Fruit fly (Drosophila melanogaster) whole organism, embryonic: ENCODE results near the gene CG42542.
A peak's percentile ranks its signal among the peaks of the same experiment; 100 is the strongest.

ENCODE experiments used
- Asciz ChIP-seq: fragments of 200-800 bp; sonication (Bioruptor generic); optimal IDR thresholded peaks from 2 replicates; lab custom pipeline; 2017; ENCODE audit warnings: missing biosample characterization, mild to moderate bottlenecking, missing genetic modification characterization, missing genetic modification reagents
- CG10366 ChIP-seq: fragments of 200-800 bp; sonication (Bioruptor generic); IDR thresholded peaks from 2 replicates; pipeline ENCODE4 v1.3.6; 2022; ENCODE audit warnings: missing biosample characterization, missing genetic modification characterization
- CG10565 ChIP-seq: fragments of 200-800 bp; sonication (Bioruptor generic); optimal IDR thresholded peaks from 3 replicates; lab custom pipeline; 2016; ENCODE audit warnings: missing biosample characterization, mild to moderate bottlenecking, missing genetic modification characterization
- CG10959 ChIP-seq: fragments of 200-800 bp; sonication (Bioruptor generic); IDR thresholded peaks from 2 replicates; pipeline ENCODE4 v1.3.6; 2022; ENCODE audit warnings: missing biosample characterization, missing genetic modification characterization
- CG12659 ChIP-seq: fragments of 200-800 bp; sonication (Bioruptor generic); optimal IDR thresholded peaks from 3 replicates; lab custom pipeline; 2017; ENCODE audit warnings: mild to moderate bottlenecking, missing biosample characterization, missing genetic modification reagents, missing genetic modification characterization
- CG14441 ChIP-seq: fragments of 200-800 bp; sonication (Bioruptor generic); IDR thresholded peaks from 2 replicates; pipeline ENCODE4 v1.3.6; 2022; ENCODE audit warnings: missing biosample characterization, missing genetic modification characterization
- CG15269 ChIP-seq: fragments of 200-800 bp; sonication (Bioruptor generic); optimal IDR thresholded peaks from 2 replicates; lab custom pipeline; 2018; ENCODE audit warnings: missing biosample characterization, mild to moderate bottlenecking, missing genetic modification characterization, moderate library complexity
- CG15601 ChIP-seq: fragments of 200-800 bp; sonication (Bioruptor generic); optimal IDR thresholded peaks from 3 replicates; lab custom pipeline; 2019; ENCODE audit warnings: missing biosample characterization, mild to moderate bottlenecking, missing genetic modification characterization, moderate library complexity
- CG16863 ChIP-seq: fragments of 200-800 bp; sonication (Bioruptor generic); optimal IDR thresholded peaks from 3 replicates; lab custom pipeline; 2016; ENCODE audit warnings: missing biosample characterization, missing genetic modification characterization
- CG2116 ChIP-seq: fragments of 200-800 bp; sonication (Bioruptor generic); optimal IDR thresholded peaks from 3 replicates; lab custom pipeline; 2018; ENCODE audit warnings: missing biosample characterization, mild to moderate bottlenecking, missing genetic modification characterization
- CG2875 ChIP-seq: fragments of 200-800 bp; sonication (Bioruptor generic); optimal IDR thresholded peaks from 2 replicates; lab custom pipeline; 2017; ENCODE audit warnings: missing biosample characterization, mild to moderate bottlenecking, missing genetic modification characterization, missing genetic modification reagents
- CG30020 ChIP-seq: fragments of 200-800 bp; optimal IDR thresholded peaks from 2 replicates; lab custom pipeline; 2019; ENCODE audit warnings: missing biosample characterization, mild to moderate bottlenecking, missing genetic modification characterization, moderate library complexity
- CG3407 ChIP-seq: fragments of 200-800 bp; sonication (Bioruptor generic); optimal IDR thresholded peaks from 2 replicates; lab custom pipeline; 2018; ENCODE audit warnings: missing biosample characterization, mild to moderate bottlenecking, missing genetic modification characterization
- CG3847 ChIP-seq: fragments of 200-800 bp; sonication (Bioruptor generic); IDR thresholded peaks from 2 replicates; pipeline ENCODE4 v1.3.6; 2022; ENCODE audit warnings: missing biosample characterization, missing genetic modification characterization
- CG3995 ChIP-seq: fragments of 200-800 bp; sonication (Bioruptor generic); optimal IDR thresholded peaks from 3 replicates; lab custom pipeline; 2016; ENCODE audit warnings: missing biosample characterization, missing genetic modification characterization
- CG4730 ChIP-seq: fragments of 200-800 bp; sonication (Bioruptor generic); IDR thresholded peaks from 2 replicates; pipeline ENCODE4 v1.3.6; 2022; ENCODE audit warnings: missing biosample characterization, missing genetic modification characterization
- CG4854 ChIP-seq: fragments of 200-800 bp; sonication (Bioruptor generic); optimal IDR thresholded peaks from 2 replicates; lab custom pipeline; 2016; ENCODE audit warnings: missing biosample characterization, missing genetic modification characterization, inconsistent platforms
- CG7786 ChIP-seq: fragments of 200-800 bp; sonication (Bioruptor generic); optimal IDR thresholded peaks from 2 replicates; lab custom pipeline; 2016; ENCODE audit warnings: missing biosample characterization, missing genetic modification characterization
- CG8290 ChIP-seq, 3 experiments: fragments of 200-800 bp; sonication (Bioruptor generic); optimal IDR thresholded peaks; 2 replicates each; lab custom pipeline; 2016 to 2019; ENCODE audit warnings: missing biosample characterization in 3 of 3, missing genetic modification characterization in 3 of 3, mild to moderate bottlenecking in 2 of 3, moderate library complexity in 1 of 3
- CG8478 ChIP-seq: fragments of >200 bp; optimal IDR thresholded peaks from 2 replicates; lab custom pipeline; 2018
- CG9215 ChIP-seq: fragments of 200-800 bp; sonication (Bioruptor generic); IDR thresholded peaks from 2 replicates; pipeline ENCODE4 v1.3.6; 2022; ENCODE audit warnings: missing biosample characterization, missing genetic modification characterization
- CG9727 ChIP-seq: fragments of 200-800 bp; sonication (Bioruptor generic); optimal IDR thresholded peaks from 3 replicates; lab custom pipeline; 2017; ENCODE audit warnings: missing biosample characterization, mild to moderate bottlenecking, missing genetic modification characterization
- CrebB ChIP-seq: fragments of 200-800 bp; sonication (Bioruptor generic); optimal IDR thresholded peaks from 3 replicates; lab custom pipeline; 2018; ENCODE audit warnings: missing biosample characterization, mild to moderate bottlenecking, missing genetic modification characterization
- D ChIP-seq, 2 experiments: fragments of 200-800 bp in 1 of 2; fragments of >200 bp in 1 of 2; sonication (Bioruptor generic) in 1 of 2; optimal IDR thresholded peaks; 2 replicates in 1 of 2; 3 replicates in 1 of 2; lab custom pipeline; 2017; ENCODE audit warnings: mild to moderate bottlenecking in 1 of 2, missing biosample characterization in 1 of 2, missing genetic modification characterization in 1 of 2, missing genetic modification reagents in 1 of 2
- Dad ChIP-seq: fragments of 200-800 bp; sonication (Bioruptor generic); optimal IDR thresholded peaks from 3 replicates; lab custom pipeline; 2016; ENCODE audit warnings: missing biosample characterization, missing genetic modification characterization
- Doc3 ChIP-seq: fragments of 200-800 bp; sonication (Bioruptor generic); IDR thresholded peaks from 3 replicates; pipeline ENCODE4 v1.3.6; 2022; ENCODE audit warnings: missing biosample characterization, missing genetic modification characterization; ENCODE audit not compliant: partially characterized antibody
- ERR ChIP-seq: fragments of 200-800 bp; sonication (Bioruptor generic); optimal IDR thresholded peaks from 2 replicates; lab custom pipeline; 2016; ENCODE audit warnings: missing biosample characterization, missing genetic modification characterization
- Ets65A ChIP-seq: fragments of 200-800 bp; sonication (Bioruptor generic); peaks from one replicate; lab custom pipeline; 2016; ENCODE audit warnings: missing biosample characterization, missing genetic modification characterization
- HmgZ ChIP-seq: fragments of 200-800 bp; sonication (Bioruptor generic); optimal IDR thresholded peaks from 2 replicates; lab custom pipeline; 2018; ENCODE audit warnings: missing biosample characterization, mild to moderate bottlenecking, missing genetic modification characterization
- Mrtf ChIP-seq: fragments of 200-800 bp; sonication (Bioruptor generic); IDR thresholded peaks from 3 replicates; pipeline ENCODE4 v1.3.6; 2022; ENCODE audit warnings: missing biosample characterization, missing genetic modification characterization
- Tbp ChIP-seq: fragments of >200 bp; optimal IDR thresholded peaks from 2 replicates; lab custom pipeline; 2018; ENCODE audit warnings: missing biosample characterization, missing genetic modification characterization
- Vsx1 ChIP-seq: fragments of 200-800 bp; sonication (Bioruptor generic); optimal IDR thresholded peaks from 2 replicates; lab custom pipeline; 2017; ENCODE audit warnings: missing biosample characterization, mild to moderate bottlenecking, missing genetic modification characterization, missing genetic modification reagents
- al ChIP-seq: fragments of 200-800 bp; sonication (Bioruptor generic); IDR thresholded peaks from 2 replicates; pipeline ENCODE4 v1.3.6; 2022; ENCODE audit warnings: missing biosample characterization, missing genetic modification characterization
- cas ChIP-seq: fragments of 200-800 bp; sonication (Bioruptor generic); IDR thresholded peaks from 2 replicates; pipeline ENCODE4 v1.3.6; 2022; ENCODE audit warnings: missing biosample characterization, missing genetic modification characterization
- cg ChIP-seq: fragments of 200-800 bp; sonication (Bioruptor generic); optimal IDR thresholded peaks from 3 replicates; lab custom pipeline; 2019; ENCODE audit warnings: missing biosample characterization, mild to moderate bottlenecking, missing genetic modification characterization, moderate library complexity
- ci ChIP-seq: fragments of 200-800 bp; sonication (Bioruptor generic); IDR thresholded peaks from 3 replicates; pipeline ENCODE4 v1.3.6; 2022; ENCODE audit warnings: missing biosample characterization, missing genetic modification characterization
- da ChIP-seq: fragments of 200-800 bp; sonication (Bioruptor generic); optimal IDR thresholded peaks from 2 replicates; lab custom pipeline; 2016; ENCODE audit warnings: missing biosample characterization, missing genetic modification characterization
- ewg ChIP-seq: fragments of 200-800 bp; sonication (Bioruptor generic); optimal IDR thresholded peaks from 3 replicates; lab custom pipeline; 2017; ENCODE audit warnings: mild to moderate bottlenecking, missing biosample characterization, missing genetic modification reagents, missing genetic modification characterization
- grn ChIP-seq: fragments of 200-800 bp; sonication (Bioruptor generic); optimal IDR thresholded peaks from 3 replicates; lab custom pipeline; 2017; ENCODE audit warnings: missing biosample characterization, missing genetic modification characterization
- gt ChIP-seq: fragments of 200-800 bp; sonication (Bioruptor generic); IDR thresholded peaks from 2 replicates; pipeline ENCODE4 v1.3.6; 2022; ENCODE audit warnings: missing biosample characterization, missing genetic modification characterization
- jumu ChIP-seq: fragments of 200-800 bp; sonication (Bioruptor generic); optimal IDR thresholded peaks from 3 replicates; lab custom pipeline; 2016; ENCODE audit warnings: missing biosample characterization, missing genetic modification characterization
- lilli ChIP-seq: fragments of 200-800 bp; sonication (Bioruptor generic); optimal IDR thresholded peaks from 3 replicates; lab custom pipeline; 2016; ENCODE audit warnings: missing biosample characterization, missing genetic modification characterization
- mld ChIP-seq: fragments of 200-800 bp; sonication (Bioruptor generic); IDR thresholded peaks from 3 replicates; pipeline ENCODE4 v1.3.6; 2022; ENCODE audit warnings: missing biosample characterization, missing genetic modification characterization; ENCODE audit not compliant: partially characterized antibody
- nom ChIP-seq: fragments of 200-800 bp; sonication (Bioruptor generic); optimal IDR thresholded peaks from 2 replicates; lab custom pipeline; 2017; ENCODE audit warnings: missing biosample characterization, missing genetic modification characterization, mild to moderate bottlenecking, moderate library complexity, missing genetic modification reagents
- pros ChIP-seq: fragments of 200-800 bp; sonication (Bioruptor generic); optimal IDR thresholded peaks from 3 replicates; lab custom pipeline; 2019; ENCODE audit warnings: missing biosample characterization, mild to moderate bottlenecking, missing genetic modification characterization, moderate library complexity
- slbo ChIP-seq: fragments of 200-800 bp; sonication (Bioruptor generic); IDR thresholded peaks from 2 replicates; pipeline ENCODE4 v1.3.6; 2022; ENCODE audit warnings: missing biosample characterization, missing genetic modification characterization
- sob ChIP-seq: fragments of 200-800 bp; sonication (Bioruptor generic); IDR thresholded peaks from 2 replicates; pipeline ENCODE4 v1.3.6; 2022; ENCODE audit warnings: missing biosample characterization, missing genetic modification characterization
- unc-4 ChIP-seq: fragments of 200-800 bp; sonication (Bioruptor generic); IDR thresholded peaks from 2 replicates; pipeline ENCODE4 v1.3.6; 2022; ENCODE audit warnings: missing biosample characterization, missing genetic modification characterization; ENCODE audit not compliant: partially characterized antibody
- yki ChIP-seq: fragments of >200 bp; optimal IDR thresholded peaks from 3 replicates; lab custom pipeline; 2018
- zen ChIP-seq: fragments of 200-800 bp; sonication (Bioruptor generic); optimal IDR thresholded peaks from 3 replicates; lab custom pipeline; 2018; ENCODE audit warnings: missing biosample characterization, mild to moderate bottlenecking, missing genetic modification characterization, moderate library complexity

The CG42542 gene

DNA sequence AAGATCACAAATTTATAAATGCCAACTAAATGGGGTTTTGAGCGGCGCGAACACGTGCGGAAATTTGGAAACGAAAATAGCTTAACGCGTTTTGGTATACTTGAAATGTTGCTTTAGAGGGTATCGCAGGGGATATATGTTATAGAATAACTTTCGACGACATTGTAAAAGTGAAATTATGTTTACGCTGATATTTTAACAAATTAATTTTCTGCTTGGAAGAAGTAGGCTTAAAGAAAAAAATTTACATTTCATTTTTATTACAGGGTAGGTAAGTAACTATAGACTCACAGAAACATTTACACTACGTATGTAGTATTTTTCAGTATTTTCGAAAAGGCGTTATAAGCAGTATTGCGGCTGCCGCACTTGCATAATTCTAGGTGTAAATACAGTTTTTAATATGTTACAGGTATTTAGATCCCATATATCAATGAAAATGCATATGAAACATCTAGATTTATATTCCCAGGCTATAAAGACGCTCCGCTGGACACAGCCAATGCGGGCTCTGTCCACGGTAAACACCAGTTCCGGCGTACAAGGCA, 33.0 kb downstream of the CG42542 start, which contains the start of the genes Art3 and mRpS10:
Art3 (minus strand) TSS at position 80 of the 548 bp plus-strand sequence.
mRpS10 (plus strand) TSS at position 337 of the 548 bp plus-strand sequence.
- TF ChIP-seq CG10565 (GFP tag; lab: Kevin White, UChicago) = peak; percentile 99
- peak; percentile 100 for TF ChIP-seq CG4730 (GFP tag; lab: Robert Waterston, UW)
- peak; percentile 100 for TF ChIP-seq CG7786
- peak; percentile 91 for TF ChIP-seq CG3995 (GFP tag; lab: Kevin White, UChicago)
- TF ChIP-seq CG30020 (tag; lab: Kevin White, UChicago) = peak; percentile 95
- TF ChIP-seq Ets65A (GFP tag; lab: Kevin White, UChicago) = peak; percentile 100
- TF ChIP-seq al = peak; percentile 100
- peak; percentile 100 for TF ChIP-seq CG3847 (GFP tag; lab: Robert Waterston, UW)
- TF ChIP-seq nom (GFP tag; lab: Kevin White, UChicago) = peak; percentile 99
- no peak for TF ChIP-seq yki (lab: Kevin White, UChicago)
- TF ChIP-seq ewg (GFP tag; lab: Kevin White, UChicago) = peak; percentile 100
- peak; percentile 7 for TF ChIP-seq cg (GFP tag; lab: Kevin White, UChicago)
- peak; percentile 100 for TF ChIP-seq lilli (GFP tag; lab: Kevin White, UChicago)
- no peak for TF ChIP-seq mld (GFP tag; lab: Robert Waterston, UW)
- no peak for TF ChIP-seq D (optimal IDR thresholded peaks at IDR 0.05; lab: Kevin White, UChicago)
- peak; percentile 100 for TF ChIP-seq D (GFP tag; optimal IDR thresholded peaks at IDR 0.05; lab: Kevin White, UChicago)
- 0 out of 2 replicates have a peak, but pooled peaks have one; percentile 30 for TF ChIP-seq unc-4 (GFP tag; lab: Robert Waterston, UW)
- peak; percentile 100 for TF ChIP-seq sob (GFP tag; lab: Robert Waterston, UW)
- TF ChIP-seq CG2116 (GFP tag; lab: Kevin White, UChicago) = peak; percentile 94
- peak; percentile 100 for TF ChIP-seq CG12659
- peak; percentile 100 for TF ChIP-seq CG4854 (GFP tag; lab: Kevin White, UChicago)
- TF ChIP-seq CrebB (tag; lab: Kevin White, UChicago) = peak; percentile 100
- TF ChIP-seq ERR (GFP tag; lab: Kevin White, UChicago) = peak; percentile 98
- TF ChIP-seq CG9727 (GFP tag; lab: Kevin White, UChicago) = peak; percentile 100
- TF ChIP-seq CG14441 = peak; percentile 100
- peak; percentile 100 for TF ChIP-seq CG2875 (GFP tag; lab: Kevin White, UChicago)
- TF ChIP-seq CG16863 (GFP tag; lab: Kevin White, UChicago) = peak; percentile 100
- TF ChIP-seq Dad (GFP tag; lab: Kevin White, UChicago) = peak; percentile 100
- TF ChIP-seq Mrtf (GFP tag; lab: Robert Waterston, UW) = peak; percentile 100
- no peak for TF ChIP-seq Doc3
- peak; percentile 99 for TF ChIP-seq CG15601 (tag; lab: Kevin White, UChicago)
- peak; percentile 95 for TF ChIP-seq grn
- TF ChIP-seq HmgZ (tag; lab: Kevin White, UChicago) = peak; percentile 100
- TF ChIP-seq zen (tag; lab: Kevin White, UChicago) = peak; percentile 100
- TF ChIP-seq Vsx1 = peak; percentile 99
- peak; percentile 100 for TF ChIP-seq slbo
- peak; percentile 100 for TF ChIP-seq jumu (GFP tag; lab: Kevin White, UChicago)
- TF ChIP-seq pros = peak; percentile 92
- no peak for TF ChIP-seq Tbp (GFP tag; lab: Kevin White, UChicago)
- peak; percentile 99 for TF ChIP-seq cas (GFP tag; lab: Robert Waterston, UW)
- no peak for TF ChIP-seq CG8478
- TF ChIP-seq da (GFP tag; lab: Kevin White, UChicago) = peak; percentile 100
- TF ChIP-seq CG3407 (GFP tag; lab: Kevin White, UChicago) = peak; percentile 99
- TF ChIP-seq gt = peak; percentile 100
- TF ChIP-seq CG15269 (tag; lab: Kevin White, UChicago) = peak; percentile 100
- peak; percentile 100 for TF ChIP-seq ci (GFP tag; lab: Robert Waterston, UW)
- peak; percentile 100 for TF ChIP-seq CG10959 (GFP tag; lab: Robert Waterston, UW)
- TF ChIP-seq CG10366 = peak; percentile 100
- peak; percentile 100 for TF ChIP-seq CG8290 (GFP tag; optimal IDR thresholded peaks at IDR 0.05; lab: Kevin White, UChicago)
- TF ChIP-seq CG8290 (tag; optimal IDR thresholded peaks at IDR 0.05; lab: Kevin White, UChicago) = peak; percentile 99 to 100
- peak; percentile 100 for TF ChIP-seq Asciz
- TF ChIP-seq CG9215 (GFP tag; lab: Robert Waterston, UW) = peak; percentile 99
